Worm (Caenorhabditis elegans): ENCODE data around the gene ran-5.
A peak's percentile ranks its signal among the peaks of the same experiment; 100 is the strongest.

ran-5 gene

DNA sequence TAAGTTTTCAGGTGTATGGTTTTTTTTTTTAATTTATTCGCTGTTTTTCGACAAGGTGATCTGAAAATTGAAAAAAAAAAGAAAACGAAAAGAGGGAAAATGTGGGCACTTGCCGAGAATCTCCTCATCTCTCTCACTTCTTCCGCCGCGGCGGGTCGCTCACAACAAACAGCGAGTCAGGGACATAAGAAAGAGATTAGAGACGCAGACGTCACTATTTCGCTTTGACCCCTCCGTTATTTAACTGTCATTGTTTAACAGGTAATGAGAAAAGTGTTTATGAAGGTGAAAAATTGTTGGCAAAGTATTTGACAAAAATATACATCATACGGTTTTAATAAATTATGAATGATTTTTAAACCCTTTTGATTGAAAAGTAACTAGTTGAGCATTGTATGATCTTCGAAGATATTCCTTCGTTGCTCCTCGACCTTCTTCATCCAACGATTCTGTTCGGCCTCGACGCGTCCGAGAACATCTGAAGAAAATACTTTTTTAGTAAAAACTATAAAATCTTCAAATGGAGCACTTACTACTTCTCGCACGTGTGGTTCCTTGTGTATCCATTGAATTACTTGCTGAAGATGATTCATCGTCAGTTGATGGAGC lies 1.8 kb upstream of the ran-5 start:
- TF ChIP-seq vab-15 (tag; optimal IDR thresholded peaks at IDR 0.05) (no peak), pqm-1 (tag; optimal IDR thresholded peaks at IDR 0.05) (no peak), lin-13 (GFP tag; optimal IDR thresholded peaks at IDR 0.05) (no peak), elt-3 (tag; optimal IDR thresholded peaks at IDR 0.05) (peak in 1 of 6 experiments; percentile 48), nhr-77 (tag; optimal IDR thresholded peaks at IDR 0.05) (peak; percentile 13), nhr-237 (tag; optimal IDR thresholded peaks at IDR 0.05) (no peak), nhr-71 (tag; optimal IDR thresholded peaks at IDR 0.05) (peak; percentile 40), F16B12.6 (tag; optimal IDR thresholded peaks at IDR 0.05) (no peak), tbx-2 (tag; optimal IDR thresholded peaks at IDR 0.05) (peak; percentile 11), unc-30 (tag; optimal IDR thresholded peaks at IDR 0.05) (no peak), C34B4.2 (tag; optimal IDR thresholded peaks at IDR 0.05) (no peak), rnt-1 (tag; optimal IDR thresholded peaks at IDR 0.05) (peak; percentile 27), sptf-1 (tag; optimal IDR thresholded peaks at IDR 0.05) (no peak), nhr-20 (tag; optimal IDR thresholded peaks at IDR 0.05) (peak; percentile 22), mep-1 (tag; optimal IDR thresholded peaks at IDR 0.05) (peak; percentile 52), nhr-28 (tag; optimal IDR thresholded peaks at IDR 0.05) (no peak), blmp-1 (tag; optimal IDR thresholded peaks at IDR 0.05) (peak; percentile 93), nhr-47 (tag; optimal IDR thresholded peaks at IDR 0.05) (peak; percentile 33), isw-1 (GFP tag; IDR thresholded peaks at IDR 0.05) (no peak), nhr-85 (tag) (peak; percentile 65), lsy-2 (tag; optimal IDR thresholded peaks at IDR 0.05) (peak in 1 of 2 experiments; percentile 45), lin-14 (GFP tag; optimal IDR thresholded peaks at IDR 0.05) (peak; percentile 67), snu-23 (GFP tag; optimal IDR thresholded peaks at IDR 0.05) (peak; percentile 43), efl-1 (optimal IDR thresholded peaks at IDR 0.05) (peak; percentile 30 to 33), efl-1 (GFP tag; optimal IDR thresholded peaks at IDR 0.05 in 1 of 2) (peak; percentile 17 to 94), dpl-1 (GFP tag; optimal IDR thresholded peaks at IDR 0.05) (peak in 1 of 3 experiments; percentile 28)

DNA sequence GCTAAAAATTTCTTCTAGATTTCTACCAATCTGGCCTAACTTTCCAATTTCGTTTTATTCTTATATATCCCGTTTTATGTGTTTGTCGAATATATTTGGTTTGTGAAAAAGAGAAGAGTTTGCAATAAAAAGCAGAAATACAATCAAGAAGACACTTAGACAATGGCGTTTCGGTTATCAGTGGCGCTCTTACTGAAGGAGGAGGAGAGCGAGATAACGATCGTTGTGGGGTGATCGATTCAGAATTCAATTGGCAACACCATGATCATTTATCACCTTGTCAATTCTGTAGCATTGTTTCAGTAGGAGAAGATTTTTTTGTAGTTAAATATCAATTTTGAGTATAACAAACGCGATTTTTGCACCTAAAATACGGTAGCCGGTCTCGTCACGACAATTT lies 1.6 kb downstream of the ran-5 start:
- no peak for TF ChIP-seq unc-86 (tag; optimal IDR thresholded peaks at IDR 0.05)
- no peak for TF ChIP-seq pax-3 (tag; optimal IDR thresholded peaks at IDR 0.05)
- TF ChIP-seq lin-15B (tag; optimal IDR thresholded peaks at IDR 0.05), result no peak
- TF ChIP-seq skn-1 (tag; optimal IDR thresholded peaks at IDR 0.05), result no peak
- no peak for TF ChIP-seq fkh-4 (tag; optimal IDR thresholded peaks at IDR 0.05; ENCODE audit: borderline replicate concordance)
- no peak for TF ChIP-seq alr-1 (tag; optimal IDR thresholded peaks at IDR 0.05; ENCODE audit: borderline replicate concordance)
- TF ChIP-seq lsy-2 (tag; optimal IDR thresholded peaks at IDR 0.05), result peak in 1 of 2 experiments; percentile 9
- peak in 1 of 2 experiments; percentile 25 for TF ChIP-seq lin-35 (GFP tag; optimal IDR thresholded peaks at IDR 0.05)
- no peak for TF ChIP-seq mep-1 (tag; optimal IDR thresholded peaks at IDR 0.05)
- no peak for TF ChIP-seq snpc-4 (tag; optimal IDR thresholded peaks at IDR 0.05)
- no peak for TF ChIP-seq dsc-1 (tag; optimal IDR thresholded peaks at IDR 0.05)
- no peak for TF ChIP-seq nhr-90 (tag; optimal IDR thresholded peaks at IDR 0.05; ENCODE audit: poor library complexity)
- TF ChIP-seq ceh-88 (GFP tag; IDR thresholded peaks at IDR 0.05), result no peak
- no peak for TF ChIP-seq grh-1 (GFP tag; IDR thresholded peaks at IDR 0.05)
- no peak for TF ChIP-seq lin-13 (GFP tag; optimal IDR thresholded peaks at IDR 0.05)
- TF ChIP-seq nhr-85 (tag), result no peak
- TF ChIP-seq nhr-71 (tag; optimal IDR thresholded peaks at IDR 0.05), result no peak
- peak; percentile 12 for TF ChIP-seq nhr-20 (tag; optimal IDR thresholded peaks at IDR 0.05)
- TF ChIP-seq ces-1 (GFP tag; optimal IDR thresholded peaks at IDR 0.05), result no peak
- TF ChIP-seq nhr-12 (tag; optimal IDR thresholded peaks at IDR 0.05), result no peak
- no peak for TF ChIP-seq ceh-90 (tag; optimal IDR thresholded peaks at IDR 0.05)
- no peak for TF ChIP-seq hlh-17 (GFP tag; optimal IDR thresholded peaks at IDR 0.05; ENCODE audit: borderline replicate concordance)
- TF ChIP-seq egl-27 (tag; optimal IDR thresholded peaks at IDR 0.05), result no peak
- TF ChIP-seq nhr-47 (tag; optimal IDR thresholded peaks at IDR 0.05), result no peak
- TF ChIP-seq sox-4 (tag; optimal IDR thresholded peaks at IDR 0.05), result no peak
- TF ChIP-seq efl-1 (optimal IDR thresholded peaks at IDR 0.05), result no peak
- peak in 1 of 2 experiments; percentile 89 for TF ChIP-seq efl-1 (GFP tag; optimal IDR thresholded peaks at IDR 0.05 in 1 of 2)
- TF ChIP-seq elt-3 (tag; optimal IDR thresholded peaks at IDR 0.05), result peak in 3 of 6 experiments; percentile 13 to 73 (median 18)
- peak; percentile 21 for TF ChIP-seq lin-14 (GFP tag; optimal IDR thresholded peaks at IDR 0.05)
- TF ChIP-seq aha-1 (tag; optimal IDR thresholded peaks at IDR 0.05), result no peak
- no peak for TF ChIP-seq fos-1 (tag; optimal IDR thresholded peaks at IDR 0.05)
- no peak for TF ChIP-seq zip-4 (GFP tag; optimal IDR thresholded peaks at IDR 0.05)
- peak; percentile 49 for TF ChIP-seq elt-2 (tag; optimal IDR thresholded peaks at IDR 0.05)
- TF ChIP-seq efl-3 (GFP tag; optimal IDR thresholded peaks at IDR 0.05), result no peak
